Worm (Caenorhabditis elegans) whole organism, mixed stage, embryonic: ENCODE measurements around the gene chil-3.

Experiments
- bed-3 ChIP-seq: fragments of 200-800 bp; sonication (Bioruptor generic); optimal IDR thresholded peaks from 3 replicates; lab custom pipeline; 2018; ENCODE audit warnings: mild to moderate bottlenecking, missing genetic modification characterization, moderate library complexity, missing compliant biosample characterization
- blmp-1 ChIP-seq: fragments of 150-350 bp; optimal IDR thresholded peaks from 2 replicates; lab custom pipeline; 2014; ENCODE audit warnings: missing biosample characterization, missing genetic modification characterization
- ham-2 ChIP-seq: fragments of 200-800 bp; sonication (Bioruptor generic); optimal IDR thresholded peaks from 2 replicates; lab custom pipeline; 2018; ENCODE audit warnings: mild to moderate bottlenecking, missing genetic modification characterization, missing compliant biosample characterization
- lsy-2 ChIP-seq: fragments of 150-350 bp; optimal IDR thresholded peaks from 2 replicates; lab custom pipeline; 2014; ENCODE audit warnings: missing biosample characterization, missing genetic modification characterization
- mab-5 ChIP-seq: fragments of 150-350 bp; optimal IDR thresholded peaks from 2 replicates; lab custom pipeline; 2014; ENCODE audit warnings: missing biosample characterization, missing genetic modification characterization
- nhr-12 ChIP-seq: fragments of 150-350 bp; optimal IDR thresholded peaks from 2 replicates; lab custom pipeline; 2014; ENCODE audit warnings: missing biosample characterization, missing genetic modification characterization
- nhr-28 ChIP-seq: fragments of 150-350 bp; optimal IDR thresholded peaks from 2 replicates; lab custom pipeline; 2014; ENCODE audit warnings: missing biosample characterization, missing genetic modification characterization
- snpc-4 ChIP-seq: fragments of 150-350 bp; optimal IDR thresholded peaks from 2 replicates; lab custom pipeline; 2014; ENCODE audit warnings: missing biosample characterization, missing genetic modification characterization
- unc-62 ChIP-seq: fragments of 150-350 bp; optimal IDR thresholded peaks from 2 replicates; lab custom pipeline; 2014; ENCODE audit warnings: missing biosample characterization, missing genetic modification reagents, missing genetic modification characterization
- ztf-11 ChIP-seq: fragments of 150-350 bp; optimal IDR thresholded peaks from 2 replicates; lab custom pipeline; 2014; ENCODE audit warnings: missing biosample characterization, missing genetic modification characterization

- TF ChIP-seq lsy-2 (no peak), unc-62 (GFP tag; lab: Kevin White, UChicago) (no peak), nhr-12 (tag; lab: Kevin White, UChicago) (no peak), nhr-28 (tag; lab: Kevin White, UChicago) (no peak), snpc-4 (tag; lab: Kevin White, UChicago) (no peak), ztf-11 (no peak), mab-5 (tag; lab: Kevin White, UChicago) (no peak), blmp-1 (tag; lab: Kevin White, UChicago) (no peak), bed-3 (no peak), ham-2 (GFP tag; lab: Kevin White, UChicago) (no peak)
Measured at ce11 chrII:9828502-9828901, 32.8 kb downstream of the chil-3 start.
